Worm (Caenorhabditis elegans): ENCODE data around the gene T20G5.8.

ce11 chrIII:10194569-10194968 lies 4.6 kb upstream of the T20G5.8 start:
- TF ChIP-seq pha-4 (tag; optimal IDR thresholded peaks at IDR 0.05) = no peak
- no peak for TF ChIP-seq snpc-4 (tag; optimal IDR thresholded peaks at IDR 0.05)
- TF ChIP-seq unc-62 (GFP tag; optimal IDR thresholded peaks at IDR 0.05) = no peak
- no peak for TF ChIP-seq nhr-12 (tag; optimal IDR thresholded peaks at IDR 0.05)
- TF ChIP-seq zip-8 (tag; optimal IDR thresholded peaks at IDR 0.05) = no peak
- no peak for TF ChIP-seq elt-3 (tag; optimal IDR thresholded peaks at IDR 0.05)
- TF ChIP-seq nhr-237 (tag; optimal IDR thresholded peaks at IDR 0.05) = no peak
- no peak for TF ChIP-seq ham-2 (GFP tag; optimal IDR thresholded peaks at IDR 0.05)
- no peak for TF ChIP-seq M03D4.4 (tag; optimal IDR thresholded peaks at IDR 0.05)
- no peak for TF ChIP-seq flh-1 (GFP tag; optimal IDR thresholded peaks at IDR 0.05)
- no peak for TF ChIP-seq lsy-2 (tag; optimal IDR thresholded peaks at IDR 0.05)
- no peak for TF ChIP-seq unc-120 (tag; optimal IDR thresholded peaks at IDR 0.05; ENCODE audit: poor library complexity, severe bottlenecking)

Data from whole organism, mixed stage, embryonic.